Fruit fly (Drosophila melanogaster) S2 (cell line): ENCODE measurements around the gene CG2854.

ENCODE experiments used
- CG8478 ChIP-seq: fragments of >200 bp; optimal IDR thresholded peaks from 2 replicates; lab custom pipeline; 2018
- CTCF ChIP-seq, 2 experiments: fragments of >200 bp; optimal IDR thresholded peaks; 2 replicates each; lab custom pipeline; 2018

DNA sequence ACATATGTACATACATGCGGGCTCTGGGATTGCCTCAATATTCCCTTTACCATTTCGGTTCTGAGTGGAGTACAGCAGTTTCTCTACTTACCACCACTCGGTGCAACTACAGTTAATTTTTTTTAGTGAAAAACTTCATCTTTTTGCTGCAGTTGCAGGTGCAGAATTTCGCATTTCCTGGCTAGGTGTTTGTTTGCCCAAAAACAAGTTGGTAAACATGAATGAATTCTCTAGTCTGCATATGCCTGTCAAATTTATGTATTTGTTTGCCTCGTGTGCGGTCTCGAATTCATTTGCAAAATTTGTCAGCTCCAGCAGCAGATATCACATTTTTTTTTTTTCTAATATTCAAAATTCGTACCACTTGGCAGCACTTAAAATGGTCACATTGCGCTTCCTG, at the start of gene CG2854:
- TF ChIP-seq CTCF (optimal IDR thresholded peaks at IDR 0.05; lab: Kevin White, UChicago) (no peak), CG8478 (lab: Kevin White, UChicago) (no peak)
